Worm (Caenorhabditis elegans): ENCODE results near the gene T25G12.6.
A peak's percentile ranks its signal among the peaks of the same experiment; 100 is the strongest.

T25G12.6 gene

DNA sequence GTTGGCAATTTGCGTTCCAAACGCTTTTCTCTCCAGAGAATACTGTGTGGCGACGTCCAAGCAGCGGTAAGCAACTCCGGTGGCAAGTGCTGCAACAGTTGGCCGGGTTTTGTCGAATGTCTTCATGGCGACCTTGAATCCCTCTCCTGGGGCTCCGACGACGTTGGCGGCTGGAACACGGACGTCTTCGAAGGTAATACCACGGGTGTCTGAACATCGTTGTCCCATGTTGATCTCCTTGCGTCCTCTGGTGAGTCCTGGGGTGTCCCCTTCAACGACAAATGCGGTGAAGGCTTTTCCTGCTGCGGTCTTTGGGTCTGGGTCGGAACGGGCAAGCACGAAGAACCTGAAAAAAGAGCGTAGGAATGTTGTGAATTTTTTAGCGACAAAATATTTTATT, 14.3 kb downstream of the T25G12.6 start:
- TF ChIP-seq nhr-6 (tag; optimal IDR thresholded peaks at IDR 0.05) (no peak), lin-13 (GFP tag; optimal IDR thresholded peaks at IDR 0.05) (no peak), elt-3 (tag; optimal IDR thresholded peaks at IDR 0.05) (no peak), peb-1 (tag; optimal IDR thresholded peaks at IDR 0.05) (no peak)

ce11 chrX:17214803-17215202, 15.2 kb downstream of the T25G12.6 start, which contains the start of gene acdh-10:
Gene acdh-10, minus strand, starts transcription at chrX:17214903.
- TF ChIP-seq sma-9 (GFP tag; optimal IDR thresholded peaks at IDR 0.05) (no peak), sma-9 (tag; optimal IDR thresholded peaks at IDR 0.05) (no peak), ztf-11 (tag; optimal IDR thresholded peaks at IDR 0.05) (no peak), F13H6.1 (tag; optimal IDR thresholded peaks at IDR 0.05) (no peak), mab-5 (tag; optimal IDR thresholded peaks at IDR 0.05) (no peak), nhr-6 (tag; optimal IDR thresholded peaks at IDR 0.05) (no peak), nhr-12 (tag; optimal IDR thresholded peaks at IDR 0.05) (no peak), ama-1 (optimal IDR thresholded peaks at IDR 0.05) (no peak), nhr-237 (tag; optimal IDR thresholded peaks at IDR 0.05) (no peak), nhr-77 (tag; optimal IDR thresholded peaks at IDR 0.05) (no peak), sem-4 (tag; optimal IDR thresholded peaks at IDR 0.05) (no peak), unc-39 (tag; optimal IDR thresholded peaks at IDR 0.05) (no peak), nhr-10 (tag; optimal IDR thresholded peaks at IDR 0.05) (no peak), ztf-4 (tag; optimal IDR thresholded peaks at IDR 0.05) (no peak), fos-1 (tag; optimal IDR thresholded peaks at IDR 0.05) (no peak)

DNA sequence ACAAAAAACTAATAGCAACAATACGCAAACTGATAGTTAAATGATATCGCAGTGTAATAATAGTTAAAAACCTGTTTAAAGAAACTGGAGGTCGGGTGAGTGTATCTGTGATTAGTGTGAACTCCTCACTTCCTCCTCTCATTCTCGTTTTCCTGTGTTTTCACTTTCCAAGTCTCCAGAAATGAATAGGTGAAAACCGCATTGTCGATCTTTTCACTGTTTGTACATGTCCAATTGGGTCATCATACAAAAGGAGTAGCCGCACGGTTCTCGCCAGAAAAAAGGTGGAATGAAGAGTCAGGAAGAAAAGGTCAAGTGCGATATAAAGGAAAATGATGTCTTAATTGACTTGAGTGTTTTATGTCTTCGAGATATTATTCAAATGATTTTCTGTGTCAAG, 18.5 kb downstream of the T25G12.6 start:
- TF ChIP-seq sma-3 (GFP tag; optimal IDR thresholded peaks at IDR 0.05), result no peak
- no peak for TF ChIP-seq lsy-2 (tag; optimal IDR thresholded peaks at IDR 0.05)
- TF ChIP-seq C34F6.9 (tag; optimal IDR thresholded peaks at IDR 0.05), result no peak
- TF ChIP-seq nhr-21 (tag; optimal IDR thresholded peaks at IDR 0.05), result peak; percentile 46
- peak; percentile 56 for TF ChIP-seq blmp-1 (tag; optimal IDR thresholded peaks at IDR 0.05; ENCODE audit: insufficient read depth)

- TF ChIP-seq ama-1 (optimal IDR thresholded peaks at IDR 0.05) (no peak), peb-1 (tag; optimal IDR thresholded peaks at IDR 0.05) (no peak), mbf-1 (tag; optimal IDR thresholded peaks at IDR 0.05) (no peak)
Observed at ce11 chrX:17209265-17209664, 20.7 kb downstream of the T25G12.6 start, which contains the start of gene T08G2.2. Gene T08G2.2, minus strand, starts transcription at chrX:17209365.

- TF ChIP-seq crh-2 (tag; optimal IDR thresholded peaks at IDR 0.05), result peak; percentile 9
- peak; percentile 83 for TF ChIP-seq fos-1 (tag; optimal IDR thresholded peaks at IDR 0.05)
- no peak for TF ChIP-seq ZK546.5 (tag; optimal IDR thresholded peaks at IDR 0.05)
Observed at ce11 chrX:17205853-17206252, 24.2 kb downstream of the T25G12.6 start.

- TF ChIP-seq nhr-77 (tag; optimal IDR thresholded peaks at IDR 0.05), result no peak
- TF ChIP-seq sma-3 (GFP tag; optimal IDR thresholded peaks at IDR 0.05), result no peak
- TF ChIP-seq skn-1 (tag; optimal IDR thresholded peaks at IDR 0.05), result no peak
- TF ChIP-seq ZK546.5 (tag; optimal IDR thresholded peaks at IDR 0.05), result no peak
- TF ChIP-seq C34F6.9 (tag; optimal IDR thresholded peaks at IDR 0.05), result no peak
- no peak for TF ChIP-seq F13H6.1 (tag; optimal IDR thresholded peaks at IDR 0.05)
- TF ChIP-seq ceh-82 (tag; optimal IDR thresholded peaks at IDR 0.05), result no peak
- TF ChIP-seq blmp-1 (tag; optimal IDR thresholded peaks at IDR 0.05; ENCODE audit: insufficient read depth), result no peak
- TF ChIP-seq mdl-1 (tag; optimal IDR thresholded peaks at IDR 0.05), result no peak
- TF ChIP-seq nhr-6 (tag; optimal IDR thresholded peaks at IDR 0.05), result no peak
- no peak for TF ChIP-seq zag-1 (tag; optimal IDR thresholded peaks at IDR 0.05)
- TF ChIP-seq lin-11 (tag; optimal IDR thresholded peaks at IDR 0.05), result no peak
- no peak for TF ChIP-seq elt-3 (tag; optimal IDR thresholded peaks at IDR 0.05)
- no peak for TF ChIP-seq elt-1 (tag; optimal IDR thresholded peaks at IDR 0.05)
- no peak for TF ChIP-seq sem-4 (tag; optimal IDR thresholded peaks at IDR 0.05)
Observed at ce11 chrX:17203399-17203798, 26.6 kb downstream of the T25G12.6 start.

ce11 chrX:17197824-17198223, 32.2 kb downstream of the T25G12.6 start:
- peak; percentile 45 for TF ChIP-seq fos-1 (tag; optimal IDR thresholded peaks at IDR 0.05)
- TF ChIP-seq F13H6.1 (tag; optimal IDR thresholded peaks at IDR 0.05), result no peak
- TF ChIP-seq nhr-23 (tag; optimal IDR thresholded peaks at IDR 0.05), result no peak

Data from whole organism, L2 larva.